Worm (Caenorhabditis elegans): Measurements from ENCODE around the gene Y66D12A.13.

DNA sequence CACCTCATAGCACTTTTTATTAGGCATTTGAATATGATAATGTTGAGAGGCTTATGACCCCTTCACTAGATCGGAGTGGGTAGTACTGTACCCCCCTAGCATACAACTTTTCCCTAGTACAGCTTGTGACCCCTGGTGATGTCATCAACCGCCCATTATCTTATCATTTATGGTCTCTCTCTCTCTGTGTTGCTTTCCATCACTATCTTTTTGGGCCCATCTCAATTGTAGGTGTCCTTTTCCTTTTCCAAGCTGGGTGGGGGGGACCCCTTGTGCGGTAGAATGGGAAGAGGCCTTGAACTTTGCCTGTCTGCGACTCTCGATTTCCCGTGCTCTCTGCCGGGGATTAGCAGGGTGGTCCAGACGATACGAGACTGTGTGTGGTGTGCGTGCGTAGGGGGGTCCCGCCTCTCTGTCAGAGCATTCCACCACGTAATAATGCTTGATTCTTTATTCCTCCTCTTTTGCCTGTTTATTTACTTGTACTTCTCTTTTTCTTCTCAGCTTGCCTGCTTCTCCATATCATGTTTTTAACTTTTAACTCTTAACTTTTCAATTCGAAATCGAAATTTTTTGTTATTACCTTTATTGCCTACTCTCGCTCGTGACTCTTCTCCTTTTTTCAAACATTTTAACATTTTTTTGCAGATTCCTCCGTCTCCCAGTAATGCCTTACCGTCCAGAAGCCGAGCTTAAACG, 12.5 kb downstream of the Y66D12A.13 start, which contains the start of gene ztf-29:
- TF ChIP-seq flt-1 (GFP tag; IDR thresholded peaks at IDR 0.05) (peak; percentile 60; the same call in 1 of the 2 replicates), ref-1 (GFP tag; conservative IDR thresholded peaks at IDR 0.05) (no peak)
